Fruit fly (Drosophila melanogaster): Measurements from ENCODE around the gene cpb.

DNA sequence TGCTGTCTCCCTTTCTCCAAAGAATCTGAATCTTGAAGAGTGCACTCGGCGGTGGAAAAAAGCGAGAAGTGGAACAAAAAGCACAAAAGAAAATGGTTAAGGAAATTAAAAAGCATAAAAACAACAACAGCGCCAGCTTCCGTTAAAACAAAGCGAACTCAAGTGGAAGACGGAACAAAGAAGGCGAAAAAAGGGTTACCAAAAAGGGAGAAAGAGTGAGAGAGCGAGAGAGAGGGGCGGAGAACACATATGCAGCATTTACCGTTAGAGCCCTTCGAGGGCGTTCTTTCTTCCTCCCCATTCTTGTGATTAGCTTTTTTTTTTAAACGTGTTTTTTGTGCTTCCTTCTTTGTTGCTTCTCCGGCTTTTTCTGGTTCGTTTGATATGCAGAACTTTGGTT is 46.6 kb upstream of the cpb start:
- TF ChIP-seq CG14711 (tag; optimal IDR thresholded peaks at IDR 0.05) (no peak), bab1 (GFP tag; optimal IDR thresholded peaks at IDR 0.05) (no peak), ovo (GFP tag; optimal IDR thresholded peaks at IDR 0.05) (no peak), Clk (GFP tag; optimal IDR thresholded peaks at IDR 0.05) (no peak), CG11617 (GFP tag; optimal IDR thresholded peaks at IDR 0.05) (no peak), Hr96 (GFP tag; optimal IDR thresholded peaks at IDR 0.05) (no peak)
